Worm (Caenorhabditis elegans) whole organism, L2 larva: ENCODE data around the gene Y54G2A.16.

Experiments used
- C34F6.9 ChIP-seq: fragments of 150-350 bp; optimal IDR thresholded peaks from 2 replicates; lab custom pipeline; 2014; ENCODE audit warnings: missing biosample characterization, missing genetic modification characterization
- Y55F3AM.14 ChIP-seq: fragments of 200-800 bp; sonication (Bioruptor generic); optimal IDR thresholded peaks from 2 replicates; lab custom pipeline; 2018; ENCODE audit warnings: mild to moderate bottlenecking, missing genetic modification characterization, missing compliant biosample characterization
- ZK546.5 ChIP-seq: sonication (generic microtip); optimal IDR thresholded peaks from 2 replicates; lab custom pipeline; 2017; ENCODE audit warnings: missing biosample characterization, missing genetic modification characterization
- alr-1 ChIP-seq: fragments of 150-350 bp; optimal IDR thresholded peaks from 2 replicates; lab custom pipeline; 2014; ENCODE audit warnings: missing biosample characterization, missing genetic modification characterization
- aly-2 ChIP-seq: fragments of 150-350 bp; optimal IDR thresholded peaks from 2 replicates; lab custom pipeline; 2014; ENCODE audit warnings: missing biosample characterization, missing genetic modification characterization
- blmp-1 ChIP-seq: sonication (generic microtip); optimal IDR thresholded peaks from 2 replicates; lab custom pipeline; 2017; ENCODE audit warnings: missing genetic modification characterization, mild to moderate bottlenecking, missing compliant biosample characterization, antibody characterized with exemption, moderate library complexity; ENCODE audit not compliant: insufficient read depth
- ceh-82 ChIP-seq: fragments of 150-350 bp; optimal IDR thresholded peaks from 2 replicates; lab custom pipeline; 2014; ENCODE audit warnings: missing biosample characterization, missing genetic modification characterization
- crh-2 ChIP-seq: sonication (generic microtip); optimal IDR thresholded peaks from 2 replicates; lab custom pipeline; 2017; ENCODE audit warnings: missing biosample characterization, missing genetic modification characterization
- egl-27 ChIP-seq: sonication (generic microtip); optimal IDR thresholded peaks from 3 replicates; lab custom pipeline; 2017; ENCODE audit warnings: missing biosample characterization, missing genetic modification reagents, missing genetic modification characterization
- elt-1 ChIP-seq: fragments of 150-350 bp; optimal IDR thresholded peaks from 2 replicates; lab custom pipeline; 2014; ENCODE audit warnings: missing biosample characterization, missing genetic modification characterization
- elt-3 ChIP-seq: sonication (generic microtip); optimal IDR thresholded peaks from 2 replicates; lab custom pipeline; 2017; ENCODE audit warnings: missing biosample characterization, missing genetic modification characterization
- fos-1 ChIP-seq: fragments of 150-350 bp; optimal IDR thresholded peaks from 2 replicates; lab custom pipeline; 2014; ENCODE audit warnings: missing biosample characterization, missing genetic modification characterization
- gmeb-1 ChIP-seq: fragments of 150-350 bp; optimal IDR thresholded peaks from 2 replicates; lab custom pipeline; 2014; ENCODE audit warnings: missing biosample characterization, missing genetic modification characterization
- lin-11 ChIP-seq: fragments of 150-350 bp; sonication (generic microtip); optimal IDR thresholded peaks from 2 replicates; lab custom pipeline; 2014; ENCODE audit warnings: missing biosample characterization, missing genetic modification characterization, inconsistent platforms, mixed read lengths
- lin-39 ChIP-seq: fragments of 150-350 bp; optimal IDR thresholded peaks from 2 replicates; lab custom pipeline; 2014; ENCODE audit warnings: missing biosample characterization, missing genetic modification reagents, missing genetic modification characterization
- lsy-2 ChIP-seq, 2 experiments: fragments of 150-350 bp in 1 of 2; sonication (generic microtip) in 1 of 2; optimal IDR thresholded peaks; 2 replicates each; lab custom pipeline; 2014 to 2017; ENCODE audit warnings: missing biosample characterization in 2 of 2, missing genetic modification characterization in 2 of 2
- mbf-1 ChIP-seq: sonication (generic microtip); optimal IDR thresholded peaks from 2 replicates; lab custom pipeline; 2017; ENCODE audit warnings: missing biosample characterization, missing genetic modification characterization
- mdl-1 ChIP-seq, 2 experiments: fragments of 150-350 bp in 1 of 2; sonication (generic microtip) in 1 of 2; optimal IDR thresholded peaks; 2 replicates each; lab custom pipeline; 2017; ENCODE audit warnings: missing biosample characterization in 2 of 2, missing genetic modification characterization in 2 of 2
- nhr-10 ChIP-seq: sonication (generic microtip); optimal IDR thresholded peaks from 2 replicates; lab custom pipeline; 2017; ENCODE audit warnings: missing biosample characterization, missing genetic modification characterization
- nhr-11 ChIP-seq: fragments of 150-350 bp; optimal IDR thresholded peaks from 2 replicates; lab custom pipeline; 2014; ENCODE audit warnings: missing biosample characterization, missing genetic modification characterization
- nhr-12 ChIP-seq: fragments of 150-350 bp; optimal IDR thresholded peaks from 2 replicates; lab custom pipeline; 2014; ENCODE audit warnings: missing biosample characterization, missing genetic modification characterization
- nhr-129 ChIP-seq: fragments of 150-350 bp; optimal IDR thresholded peaks from 2 replicates; lab custom pipeline; 2014; ENCODE audit warnings: missing biosample characterization, missing genetic modification characterization
- nhr-21 ChIP-seq: fragments of 150-350 bp; optimal IDR thresholded peaks from 2 replicates; lab custom pipeline; 2014; ENCODE audit warnings: missing biosample characterization, missing genetic modification characterization
- nhr-23 ChIP-seq: fragments of 150-350 bp; optimal IDR thresholded peaks from 2 replicates; lab custom pipeline; 2014; ENCODE audit warnings: missing biosample characterization, missing genetic modification reagents, missing genetic modification characterization
- nhr-237 ChIP-seq: fragments of 150-350 bp; optimal IDR thresholded peaks from 2 replicates; lab custom pipeline; 2014; ENCODE audit warnings: missing biosample characterization, missing genetic modification characterization
- nhr-25 ChIP-seq: fragments of 150-350 bp; sonication (generic microtip); optimal IDR thresholded peaks from 3 replicates; lab custom pipeline; 2014; ENCODE audit warnings: missing biosample characterization, missing genetic modification characterization
- nhr-77 ChIP-seq: fragments of 150-350 bp; optimal IDR thresholded peaks from 2 replicates; lab custom pipeline; 2014; ENCODE audit warnings: missing biosample characterization, missing genetic modification characterization
- peb-1 ChIP-seq: fragments of 150-350 bp; optimal IDR thresholded peaks from 2 replicates; lab custom pipeline; 2014; ENCODE audit warnings: missing biosample characterization, missing genetic modification characterization
- sem-4 ChIP-seq: fragments of 150-350 bp; optimal IDR thresholded peaks from 2 replicates; lab custom pipeline; 2014; ENCODE audit warnings: missing biosample characterization, missing genetic modification reagents, missing genetic modification characterization
- skn-1 ChIP-seq: sonication (generic microtip); optimal IDR thresholded peaks from 2 replicates; lab custom pipeline; 2017; ENCODE audit warnings: missing biosample characterization, missing genetic modification characterization
- sma-3 ChIP-seq: sonication (generic microtip); optimal IDR thresholded peaks from 2 replicates; lab custom pipeline; 2016; ENCODE audit warnings: missing genetic modification reagents, missing genetic modification characterization, missing compliant biosample characterization
- sma-9 ChIP-seq, 2 experiments: fragments of 150-350 bp in 1 of 2; sonication (generic microtip) in 1 of 2; optimal IDR thresholded peaks; 2 replicates each; lab custom pipeline; 2014 to 2016; ENCODE audit warnings: missing genetic modification characterization in 2 of 2, mild to moderate bottlenecking in 1 of 2, missing biosample characterization in 1 of 2, missing compliant biosample characterization in 1 of 2, missing genetic modification reagents in 1 of 2, moderate library complexity in 1 of 2
- snpc-4 ChIP-seq: fragments of 150-350 bp; optimal IDR thresholded peaks from 2 replicates; lab custom pipeline; 2014; ENCODE audit warnings: missing biosample characterization, missing genetic modification characterization
- unc-39 ChIP-seq: fragments of 150-350 bp; optimal IDR thresholded peaks from 2 replicates; lab custom pipeline; 2014; ENCODE audit warnings: missing biosample characterization, missing genetic modification characterization
- unc-55 ChIP-seq: fragments of 150-350 bp; sonication (generic microtip); optimal IDR thresholded peaks from 3 replicates; lab custom pipeline; 2014; ENCODE audit warnings: missing biosample characterization, missing genetic modification reagents, missing genetic modification characterization
- unc-62 ChIP-seq: fragments of 150-350 bp; optimal IDR thresholded peaks from 2 replicates; lab custom pipeline; 2014; ENCODE audit warnings: missing biosample characterization, missing genetic modification reagents, missing genetic modification characterization
- zag-1 ChIP-seq: fragments of 150-350 bp; optimal IDR thresholded peaks from 2 replicates; lab custom pipeline; 2014; ENCODE audit warnings: missing biosample characterization, missing genetic modification characterization
- ztf-1 ChIP-seq: fragments of 200-800 bp; sonication (Bioruptor generic); conservative IDR thresholded peaks from 2 replicates; pipeline ENCODE4 v1.3.6; 2022; ENCODE audit warnings: missing genetic modification characterization, missing compliant biosample characterization
- ztf-4 ChIP-seq: fragments of 150-350 bp; optimal IDR thresholded peaks from 2 replicates; lab custom pipeline; 2014; ENCODE audit warnings: missing biosample characterization, missing genetic modification characterization

Gene Y54G2A.16

DNA sequence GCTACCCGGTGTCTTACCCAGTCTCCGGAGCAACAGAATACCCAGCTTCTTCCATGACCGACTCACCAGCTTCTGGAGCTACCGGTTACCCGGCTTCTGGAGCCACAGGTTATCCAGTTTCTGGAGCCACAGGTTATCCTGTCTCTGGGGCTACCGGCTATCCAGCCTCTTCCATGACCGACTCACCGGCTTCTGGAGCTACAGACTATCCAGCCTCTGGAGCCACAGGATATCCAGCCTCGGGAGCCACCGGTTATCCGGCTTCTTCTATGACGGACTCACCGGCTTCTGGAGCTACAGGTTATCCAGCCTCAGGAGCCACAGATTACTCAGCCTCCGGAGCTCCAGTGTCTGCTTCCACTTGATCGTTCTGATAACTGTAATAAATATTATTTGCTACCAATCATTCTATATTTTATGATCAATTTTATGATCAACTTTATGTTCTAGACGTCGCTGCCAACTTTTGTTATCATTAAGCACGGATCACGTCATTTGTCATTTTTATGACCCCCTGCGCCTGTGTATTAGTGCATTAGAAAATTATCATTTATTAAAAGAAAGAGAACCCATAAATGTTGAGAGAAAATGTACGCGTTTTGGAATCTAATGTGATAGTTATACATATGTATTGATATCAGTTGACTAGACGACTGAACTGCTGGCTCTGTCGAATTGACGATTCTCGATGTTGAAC is 9.4 kb downstream of the Y54G2A.16 start:
- TF ChIP-seq crh-2 (peak; percentile 60), fos-1 (tag; lab: Kevin White, UChicago) (peak; percentile 70), sma-9 (GFP tag; optimal IDR thresholded peaks at IDR 0.05; lab: Kevin White, UChicago) (peak; percentile 78), sma-9 (tag; optimal IDR thresholded peaks at IDR 0.05; lab: Kevin White, UChicago) (no peak), peb-1 (tag; lab: Kevin White, UChicago) (no peak), nhr-11 (tag; lab: Kevin White, UChicago) (no peak), gmeb-1 (tag; lab: Kevin White, UChicago) (peak; percentile 3)

DNA sequence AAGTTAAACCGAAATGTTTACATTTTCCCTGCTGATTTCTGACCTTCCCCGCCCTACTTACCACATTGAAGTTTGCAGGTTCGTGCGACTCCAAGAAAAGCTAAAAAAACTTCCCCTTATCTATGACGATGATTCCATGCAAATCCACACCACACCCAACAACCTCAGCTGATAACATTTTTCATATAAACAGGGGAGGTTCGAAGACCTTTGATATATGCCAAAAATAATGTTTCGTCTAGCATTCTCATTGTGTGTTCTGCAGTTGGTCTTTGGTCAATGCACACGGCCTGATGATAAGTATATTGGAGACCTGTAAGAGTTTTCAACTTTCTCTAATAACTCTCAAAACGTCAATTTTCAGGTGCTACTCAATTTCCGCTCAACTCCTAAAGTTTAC is 10.5 kb downstream of the Y54G2A.16 start:
- TF ChIP-seq ztf-4 (no peak), fos-1 (tag; lab: Kevin White, UChicago) (peak; percentile 8)

DNA sequence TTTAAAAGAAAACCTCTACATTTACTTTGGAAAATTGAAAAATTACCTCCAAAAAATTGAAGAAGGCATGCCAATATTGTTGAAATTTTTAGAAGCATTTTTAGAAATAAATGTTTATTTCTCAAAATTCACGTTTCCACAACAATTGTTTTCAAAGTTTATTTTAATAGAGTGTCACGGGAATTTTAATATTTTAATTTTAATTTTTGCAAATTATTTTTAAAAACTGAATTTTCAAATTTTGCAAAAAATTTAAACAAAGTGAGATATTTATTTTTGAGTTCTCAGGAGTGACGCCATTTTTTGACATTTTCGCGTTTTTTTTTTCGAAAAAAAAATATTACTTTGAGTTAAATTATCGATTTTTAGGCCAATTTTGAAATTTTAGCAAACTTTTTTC is 11.5 kb downstream of the Y54G2A.16 start, which contains the start of gene Y54G2A.49:
TSS of gene Y54G2A.49 (minus strand) at position 101 of the 400 bp plus-strand sequence.
- TF ChIP-seq elt-1, result no peak
- no peak for TF ChIP-seq fos-1 (tag; lab: Kevin White, UChicago)
- TF ChIP-seq sem-4 (tag; lab: Kevin White, UChicago), result no peak
- TF ChIP-seq blmp-1 (tag; lab: Kevin White, UChicago), result no peak
- TF ChIP-seq egl-27, result no peak
- no peak for TF ChIP-seq ceh-82 (tag; lab: Kevin White, UChicago)
- TF ChIP-seq zag-1 (tag; lab: Kevin White, UChicago), result no peak
- TF ChIP-seq lin-39 (tag; lab: Kevin White, UChicago), result no peak
- TF ChIP-seq aly-2, result no peak
- no peak for TF ChIP-seq nhr-129
- TF ChIP-seq gmeb-1 (tag; lab: Kevin White, UChicago), result no peak
- TF ChIP-seq alr-1 (tag; lab: Kevin White, UChicago), result no peak
- no peak for TF ChIP-seq nhr-12 (tag; lab: Kevin White, UChicago)
- no peak for TF ChIP-seq lsy-2 (tag; optimal IDR thresholded peaks at IDR 0.05; lab: Kevin White, UChicago)
- no peak for TF ChIP-seq C34F6.9 (tag; lab: Kevin White, UChicago)
- TF ChIP-seq nhr-237 (tag; lab: Kevin White, UChicago), result no peak
- TF ChIP-seq, all 48 proteins: peak for 0

DNA sequence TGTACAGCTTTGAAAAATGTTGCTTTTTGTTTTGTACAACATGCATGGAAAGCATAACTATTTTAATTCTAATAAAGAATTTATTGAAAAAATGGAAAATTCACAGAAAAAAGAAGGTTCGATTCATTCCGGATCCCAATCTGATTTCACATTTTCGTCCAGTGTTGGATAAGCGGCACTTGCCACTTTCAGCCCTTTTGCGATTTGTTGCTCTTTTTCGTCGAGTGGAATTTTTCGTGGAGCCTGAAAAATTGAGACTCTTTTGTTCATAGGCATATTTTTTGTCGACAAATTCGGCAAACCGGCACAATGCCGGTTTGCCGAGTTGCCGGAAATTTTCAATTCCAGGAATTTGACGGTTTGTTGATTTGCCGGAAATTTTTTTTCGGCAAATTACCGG is 13.0 kb downstream of the Y54G2A.16 start:
- TF ChIP-seq mbf-1, result no peak
- no peak for TF ChIP-seq ztf-4
- no peak for TF ChIP-seq alr-1 (tag; lab: Kevin White, UChicago)
- no peak for TF ChIP-seq skn-1
- no peak for TF ChIP-seq egl-27
- TF ChIP-seq unc-39 (tag; lab: Kevin White, UChicago), result no peak
- TF ChIP-seq lin-11 (tag; lab: Kevin White, UChicago), result no peak
- no peak for TF ChIP-seq mdl-1 (tag; optimal IDR thresholded peaks at IDR 0.05; lab: Kevin White, UChicago)
- no peak for TF ChIP-seq nhr-10 (tag; lab: Kevin White, UChicago)
- TF ChIP-seq peb-1 (tag; lab: Kevin White, UChicago), result no peak
- no peak for TF ChIP-seq elt-1
- no peak for TF ChIP-seq zag-1 (tag; lab: Kevin White, UChicago)
- no peak for TF ChIP-seq Y55F3AM.14 (GFP tag; lab: Kevin White, UChicago)
- TF ChIP-seq blmp-1 (tag; lab: Kevin White, UChicago), result no peak

DNA sequence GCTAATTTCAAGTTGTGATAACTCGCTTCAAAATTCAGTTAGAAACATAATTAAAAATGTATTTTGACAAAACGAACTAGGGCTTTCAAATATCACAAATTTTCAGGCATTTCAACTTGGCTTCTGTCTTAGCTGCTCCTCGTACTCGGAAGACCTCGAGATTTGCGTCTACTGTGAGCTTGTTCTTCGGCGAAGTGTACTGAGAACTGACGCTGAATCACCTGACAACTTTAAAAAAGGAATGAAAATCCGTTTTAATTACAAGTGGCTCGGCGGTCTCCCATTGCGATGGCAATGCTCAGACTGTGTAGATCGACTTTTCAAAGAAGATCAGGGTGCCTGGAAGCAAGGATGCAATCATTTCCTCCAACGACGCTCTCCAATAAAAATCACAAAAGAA is 14.1 kb downstream of the Y54G2A.16 start, which contains the start of gene clec-85:
TSS of gene clec-85 (plus strand) at position 301 of the 400 bp plus-strand sequence.
- TF ChIP-seq snpc-4 (no peak), nhr-25 (tag; lab: Kevin White, UChicago) (no peak), elt-3 (no peak), unc-62 (GFP tag; lab: Kevin White, UChicago) (no peak), nhr-23 (tag; lab: Kevin White, UChicago) (no peak), sma-3 (GFP tag; lab: Kevin White, UChicago) (no peak), ztf-1 (no peak), unc-55 (GFP tag; lab: Kevin White, UChicago) (no peak), nhr-77 (tag; lab: Kevin White, UChicago) (no peak), sma-9 (GFP tag; optimal IDR thresholded peaks at IDR 0.05; lab: Kevin White, UChicago) (no peak), sma-9 (tag; optimal IDR thresholded peaks at IDR 0.05; lab: Kevin White, UChicago) (no peak), nhr-10 (tag; lab: Kevin White, UChicago) (no peak), nhr-12 (tag; lab: Kevin White, UChicago) (no peak), Y55F3AM.14 (GFP tag; lab: Kevin White, UChicago) (no peak), ZK546.5 (tag; lab: Kevin White, UChicago) (no peak), nhr-21 (no peak)
